Fruit fly (Drosophila melanogaster) whole organism, embryonic: ENCODE results near the gene CG15286.

Experiments used
- ATbp ChIP-seq: fragments of 200-800 bp; sonication (Bioruptor generic); optimal IDR thresholded peaks from 2 replicates; lab custom pipeline; 2017; ENCODE audit warnings: missing biosample characterization, mild to moderate bottlenecking, missing genetic modification characterization, missing genetic modification reagents
- Awh ChIP-seq: fragments of 200-800 bp; sonication (Bioruptor generic); IDR thresholded peaks from 2 replicates; pipeline ENCODE4, ENCODE4 v1.3.6; 2022; ENCODE audit warnings: missing biosample characterization, missing genetic modification characterization
- BtbVII ChIP-seq: fragments of 200-800 bp; sonication (Bioruptor generic); optimal IDR thresholded peaks from 3 replicates; lab custom pipeline; 2017; ENCODE audit warnings: missing biosample characterization, mild to moderate bottlenecking, missing genetic modification characterization
- CG1024 ChIP-seq: fragments of 200-800 bp; sonication (Bioruptor generic); IDR thresholded peaks from 2 replicates; pipeline ENCODE4 v1.3.6; 2022; ENCODE audit warnings: missing biosample characterization, missing genetic modification characterization
- CG10959 ChIP-seq: fragments of 200-800 bp; sonication (Bioruptor generic); IDR thresholded peaks from 2 replicates; pipeline ENCODE4 v1.3.6; 2022; ENCODE audit warnings: missing biosample characterization, missing genetic modification characterization
- CG11456 ChIP-seq: fragments of 200-800 bp; sonication (Bioruptor generic); IDR thresholded peaks from 3 replicates; pipeline ENCODE4 v1.3.6; 2022; ENCODE audit warnings: missing biosample characterization, missing genetic modification characterization
- CG11504 ChIP-seq: fragments of 200-800 bp; sonication (Bioruptor generic); optimal IDR thresholded peaks from 3 replicates; lab custom pipeline; 2019; ENCODE audit warnings: missing biosample characterization, mild to moderate bottlenecking, missing genetic modification characterization, moderate library complexity
- CG12236 ChIP-seq: fragments of 200-800 bp; sonication (Bioruptor generic); optimal IDR thresholded peaks from 2 replicates; lab custom pipeline; 2016; ENCODE audit warnings: missing biosample characterization, missing genetic modification characterization
- CG14014 ChIP-seq: fragments of 200-800 bp; sonication (Bioruptor generic); IDR thresholded peaks from 2 replicates; pipeline ENCODE4 v1.3.6; 2022; ENCODE audit warnings: missing biosample characterization, missing genetic modification characterization
- CG14965 ChIP-seq: fragments of 200-800 bp; sonication (Bioruptor generic); optimal IDR thresholded peaks from 2 replicates; lab custom pipeline; 2016; ENCODE audit warnings: missing biosample characterization, missing genetic modification characterization, borderline replicate concordance
- CG17829 ChIP-seq: fragments of 200-800 bp; optimal IDR thresholded peaks from 2 replicates; lab custom pipeline; 2019; ENCODE audit warnings: missing biosample characterization, mild to moderate bottlenecking, missing genetic modification characterization, moderate library complexity
- CG18011 ChIP-seq: fragments of 200-800 bp; sonication (Bioruptor generic); optimal IDR thresholded peaks from 2 replicates; lab custom pipeline; 2017; ENCODE audit warnings: missing biosample characterization, missing genetic modification characterization, mild to moderate bottlenecking, moderate library complexity, missing genotype
- CG2199 ChIP-seq: fragments of 200-800 bp; sonication (Bioruptor generic); IDR thresholded peaks from 3 replicates; pipeline ENCODE4 v1.3.6; 2022; ENCODE audit warnings: missing biosample characterization, missing genetic modification characterization
- CG3065 ChIP-seq: fragments of 200-800 bp; sonication (Bioruptor generic); optimal IDR thresholded peaks from 2 replicates; lab custom pipeline; 2016; ENCODE audit warnings: missing biosample characterization, missing genetic modification characterization
- CG31224 ChIP-seq: fragments of 200-800 bp; sonication (Bioruptor generic); IDR thresholded peaks from 2 replicates; pipeline ENCODE4 v1.3.6; 2022; ENCODE audit warnings: missing biosample characterization, missing genetic modification characterization
- CG33557 ChIP-seq: fragments of 200-800 bp; sonication (Bioruptor generic); optimal IDR thresholded peaks from 2 replicates; lab custom pipeline; 2019; ENCODE audit warnings: missing biosample characterization, mild to moderate bottlenecking, missing genetic modification characterization, moderate library complexity
- CG3407 ChIP-seq: fragments of 200-800 bp; sonication (Bioruptor generic); optimal IDR thresholded peaks from 2 replicates; lab custom pipeline; 2018; ENCODE audit warnings: missing biosample characterization, mild to moderate bottlenecking, missing genetic modification characterization
- CG34422 ChIP-seq: fragments of 200-800 bp; sonication (Bioruptor generic); IDR thresholded peaks from 3 replicates; pipeline ENCODE4 v1.3.6; 2022; ENCODE audit warnings: missing biosample characterization, missing genetic modification characterization
- CG3726 ChIP-seq: fragments of 200-800 bp; sonication (Bioruptor generic); IDR thresholded peaks from 3 replicates; pipeline ENCODE4, ENCODE4 v1.3.6; 2022; ENCODE audit warnings: missing biosample characterization, missing genetic modification characterization
- CG43689 ChIP-seq: fragments of 200-800 bp; sonication (Bioruptor generic); IDR thresholded peaks from 2 replicates; pipeline ENCODE4 v1.3.6; 2022; ENCODE audit warnings: missing biosample characterization, missing genetic modification characterization
- CG5953 ChIP-seq: fragments of 200-800 bp; sonication (Bioruptor generic); IDR thresholded peaks from 2 replicates; pipeline ENCODE4 v1.3.6; 2022; ENCODE audit warnings: missing biosample characterization, missing genetic modification characterization
- CG6854 ChIP-seq: fragments of 200-800 bp; sonication (Bioruptor generic); optimal IDR thresholded peaks from 3 replicates; lab custom pipeline; 2017; ENCODE audit warnings: missing biosample characterization, mild to moderate bottlenecking, missing genetic modification characterization
- CG7372 ChIP-seq: fragments of 200-800 bp; sonication (Bioruptor generic); IDR thresholded peaks from 2 replicates; pipeline ENCODE4 v1.3.6; 2022; ENCODE audit warnings: missing biosample characterization, missing genetic modification characterization
- CG7963 ChIP-seq: fragments of 200-800 bp; sonication (Bioruptor generic); IDR thresholded peaks from 3 replicates; pipeline ENCODE4 v1.3.6; 2022; ENCODE audit warnings: missing biosample characterization, missing genetic modification characterization; ENCODE audit not compliant: partially characterized antibody
- CG8281 ChIP-seq: fragments of 200-800 bp; sonication (Bioruptor generic); optimal IDR thresholded peaks from 2 replicates; lab custom pipeline; 2018; ENCODE audit warnings: missing biosample characterization, mild to moderate bottlenecking, missing genetic modification characterization, moderate library complexity
- CG8290 ChIP-seq, 3 experiments: fragments of 200-800 bp; sonication (Bioruptor generic); optimal IDR thresholded peaks; 2 replicates each; lab custom pipeline; 2016 to 2019; ENCODE audit warnings: missing biosample characterization in 3 of 3, missing genetic modification characterization in 3 of 3, mild to moderate bottlenecking in 2 of 3, moderate library complexity in 1 of 3
- CG9797 ChIP-seq: fragments of 200-800 bp; sonication (Bioruptor generic); optimal IDR thresholded peaks from 3 replicates; lab custom pipeline; 2018; ENCODE audit warnings: missing biosample characterization, mild to moderate bottlenecking, missing genetic modification characterization
- CG9932 ChIP-seq: fragments of 200-800 bp; sonication (Bioruptor generic); IDR thresholded peaks from 2 replicates; pipeline ENCODE4 v1.3.6; 2022; ENCODE audit warnings: missing biosample characterization, missing genetic modification characterization
- HLHmδ ChIP-seq: fragments of 200-800 bp; sonication (Bioruptor generic); optimal IDR thresholded peaks from 2 replicates; lab custom pipeline; 2018; ENCODE audit warnings: missing biosample characterization, mild to moderate bottlenecking, missing genetic modification characterization, moderate library complexity
- MTF-1 ChIP-seq: fragments of 200-800 bp; sonication (Bioruptor generic); optimal IDR thresholded peaks from 2 replicates; lab custom pipeline; 2018; ENCODE audit warnings: missing biosample characterization, mild to moderate bottlenecking, missing genetic modification characterization, borderline replicate concordance
- Rfx ChIP-seq: fragments of 200-800 bp; sonication (Bioruptor generic); IDR thresholded peaks from 2 replicates; pipeline ENCODE4 v1.3.6; 2022; ENCODE audit warnings: missing biosample characterization, missing genetic modification characterization
- Sox102F ChIP-seq: fragments of 200-800 bp; sonication (Bioruptor generic); optimal IDR thresholded peaks from 2 replicates; lab custom pipeline; 2018; ENCODE audit warnings: missing biosample characterization, mild to moderate bottlenecking, missing genetic modification characterization, moderate library complexity
- Spps ChIP-seq: fragments of 200-800 bp; sonication (Bioruptor generic); optimal IDR thresholded peaks from 2 replicates; lab custom pipeline; 2018; ENCODE audit warnings: missing biosample characterization, mild to moderate bottlenecking, missing genetic modification characterization
- Taf1 ChIP-seq: fragments of 200-800 bp; sonication (Bioruptor generic); IDR thresholded peaks from 2 replicates; pipeline ENCODE4 v1.3.6; 2022; ENCODE audit warnings: missing biosample characterization, missing genetic modification characterization
- bsh ChIP-seq, 2 experiments: fragments of 200-800 bp; sonication (Bioruptor generic); optimal IDR thresholded peaks; 2 replicates each; lab custom pipeline; 2017 to 2018; ENCODE audit warnings: mild to moderate bottlenecking in 2 of 2, missing biosample characterization in 2 of 2, missing genetic modification characterization in 2 of 2, moderate library complexity in 1 of 2
- caup ChIP-seq: fragments of 200-800 bp; sonication (Bioruptor generic); optimal IDR thresholded peaks from 3 replicates; lab custom pipeline; 2017; ENCODE audit warnings: missing biosample characterization, mild to moderate bottlenecking, missing genetic modification characterization, moderate library complexity; ENCODE audit not compliant: severe bottlenecking
- dysf ChIP-seq: fragments of 200-800 bp; sonication (Bioruptor generic); IDR thresholded peaks from 3 replicates; pipeline ENCODE4 v1.3.6; 2022; ENCODE audit warnings: missing biosample characterization, missing genetic modification characterization
- fd64A ChIP-seq: fragments of 200-800 bp; sonication (Bioruptor generic); optimal IDR thresholded peaks from 3 replicates; lab custom pipeline; 2018; ENCODE audit warnings: missing biosample characterization, mild to moderate bottlenecking, missing genetic modification characterization
- ftz-f1 ChIP-seq: fragments of 200-800 bp; sonication (Bioruptor generic); optimal IDR thresholded peaks from 2 replicates; lab custom pipeline; 2016; ENCODE audit warnings: missing biosample characterization, missing genetic modification characterization
- gro ChIP-seq: fragments of 200-800 bp; sonication (Bioruptor generic); optimal IDR thresholded peaks from 2 replicates; lab custom pipeline; 2016; ENCODE audit warnings: missing biosample characterization, missing genetic modification characterization
- insv ChIP-seq, 2 experiments: fragments of 200-800 bp; sonication (Bioruptor generic); optimal IDR thresholded peaks; 3 replicates each; lab custom pipeline; 2016 to 2018; ENCODE audit warnings: missing biosample characterization in 2 of 2, missing genetic modification characterization in 2 of 2
- ken ChIP-seq: fragments of 200-800 bp; sonication (Bioruptor generic); IDR thresholded peaks from 3 replicates; pipeline ENCODE4 v1.3.6; 2022; ENCODE audit warnings: missing biosample characterization, missing genetic modification characterization
- lov ChIP-seq, 2 experiments: fragments of 200-800 bp in 1 of 2; fragments of >200 bp in 1 of 2; sonication (Bioruptor generic) in 1 of 2; IDR thresholded peaks in 1 of 2; optimal IDR thresholded peaks in 1 of 2; 2 replicates in 1 of 2; 3 replicates in 1 of 2; pipeline versions ENCODE4 v1.3.6 to Lab custom; 2017 to 2022; ENCODE audit warnings: missing biosample characterization in 1 of 2, missing genetic modification characterization in 1 of 2
- pfk ChIP-seq: fragments of 200-800 bp; sonication (Bioruptor generic); optimal IDR thresholded peaks from 2 replicates; lab custom pipeline; 2018; ENCODE audit warnings: missing biosample characterization, mild to moderate bottlenecking, missing genetic modification characterization, moderate library complexity
- rib ChIP-seq: fragments of 200-800 bp; sonication (Bioruptor generic); IDR thresholded peaks from 2 replicates; pipeline ENCODE4 v1.3.6; 2022; ENCODE audit warnings: missing biosample characterization, missing genetic modification characterization
- sens ChIP-seq: fragments of 200-800 bp; sonication (Bioruptor generic); peaks from one replicate; lab custom pipeline; 2016; ENCODE audit warnings: missing biosample characterization, missing genetic modification characterization
- slbo ChIP-seq: fragments of 200-800 bp; sonication (Bioruptor generic); IDR thresholded peaks from 2 replicates; pipeline ENCODE4 v1.3.6; 2022; ENCODE audit warnings: missing biosample characterization, missing genetic modification characterization
- stwl ChIP-seq: fragments of 200-800 bp; sonication (Bioruptor generic); optimal IDR thresholded peaks from 3 replicates; lab custom pipeline; 2018; ENCODE audit warnings: missing biosample characterization, mild to moderate bottlenecking, missing genetic modification characterization, moderate library complexity
- trh ChIP-seq: fragments of 200-800 bp; sonication (Bioruptor generic); optimal IDR thresholded peaks from 2 replicates; lab custom pipeline; 2016; ENCODE audit warnings: missing biosample characterization, missing genetic modification characterization
- wek ChIP-seq: fragments of 200-800 bp; sonication (Bioruptor generic); optimal IDR thresholded peaks from 3 replicates; lab custom pipeline; 2018; ENCODE audit warnings: missing biosample characterization, mild to moderate bottlenecking, missing genetic modification characterization, moderate library complexity

CG15286 gene

dm6 chr2L:14308232-14308631 is 29.8 kb upstream of the CG15286 start:
- 0 out of 3 replicates have a peak, but pooled peaks have one; percentile 11 for TF ChIP-seq dysf (GFP tag; lab: Robert Waterston, UW)
- no peak for TF ChIP-seq insv (GFP tag; optimal IDR thresholded peaks at IDR 0.05; lab: Kevin White, UChicago)
- TF ChIP-seq slbo (GFP tag; lab: Robert Waterston, UW), result 0 out of 2 replicates have a peak, but pooled peaks have one; percentile 19
- peak; percentile 32; the same call in 1 of the 2 replicates for TF ChIP-seq Awh (GFP tag; lab: Robert Waterston, UW)
- TF ChIP-seq CG1024 (GFP tag; lab: Robert Waterston, UW), result peak; percentile 31; the same call in 1 of the 2 replicates
- TF ChIP-seq CG6854 (GFP tag; lab: Kevin White, UChicago), result no peak
- no peak for TF ChIP-seq Taf1 (GFP tag; lab: Robert Waterston, UW)
- TF ChIP-seq CG3407 (GFP tag; lab: Kevin White, UChicago), result peak; percentile 3
- no peak for TF ChIP-seq BtbVII (GFP tag; lab: Kevin White, UChicago)
- no peak for TF ChIP-seq rib (GFP tag; lab: Robert Waterston, UW)
- no peak for TF ChIP-seq CG7963 (GFP tag; lab: Robert Waterston, UW)
- no peak for TF ChIP-seq ken (GFP tag; lab: Robert Waterston, UW)
- TF ChIP-seq CG9797 (GFP tag; lab: Kevin White, UChicago), result no peak
- TF ChIP-seq pfk (GFP tag; lab: Kevin White, UChicago), result no peak
- no peak for TF ChIP-seq Rfx (GFP tag; lab: Robert Waterston, UW)
- peak; percentile 22 for TF ChIP-seq CG33557 (GFP tag; lab: Kevin White, UChicago)
- peak; percentile 1 for TF ChIP-seq wek (GFP tag; lab: Kevin White, UChicago)
- TF ChIP-seq CG10959 (GFP tag; lab: Robert Waterston, UW), result no peak
- TF ChIP-seq CG7372 (GFP tag; lab: Robert Waterston, UW), result no peak
- no peak; the same call in 1 of the 2 replicates for TF ChIP-seq CG14014
- TF ChIP-seq CG9932 (GFP tag; lab: Robert Waterston, UW), result no peak
- TF ChIP-seq caup (GFP tag; lab: Kevin White, UChicago), result no peak
- TF ChIP-seq ATbp (GFP tag; lab: Kevin White, UChicago), result peak; percentile 41
- no peak for TF ChIP-seq trh (GFP tag; lab: Kevin White, UChicago)
- peak; percentile 22 for TF ChIP-seq CG18011 (GFP tag; lab: Kevin White, UChicago)
- peak; percentile 1 for TF ChIP-seq MTF-1 (GFP tag; lab: Kevin White, UChicago)
- no peak for TF ChIP-seq CG12236
- TF ChIP-seq CG8281 (tag; lab: Kevin White, UChicago), result no peak
- 0 out of 3 replicates have a peak, but pooled peaks have one; percentile 10 for TF ChIP-seq CG2199
- no peak for TF ChIP-seq CG17829 (tag; lab: Kevin White, UChicago)
- no peak for TF ChIP-seq CG14965 (GFP tag; lab: Kevin White, UChicago)
- no peak for TF ChIP-seq CG34422 (GFP tag; lab: Robert Waterston, UW)
- no peak for TF ChIP-seq fd64A
- TF ChIP-seq sens (GFP tag; lab: Kevin White, UChicago), result peak; percentile 60
- TF ChIP-seq CG11456, result no peak
- no peak for TF ChIP-seq CG3726
- TF ChIP-seq lov (optimal IDR thresholded peaks at IDR 0.05; lab: Kevin White, UChicago), result no peak
- 0 out of 3 replicates have a peak, but pooled peaks have one; percentile 5 for TF ChIP-seq lov (GFP tag; IDR thresholded peaks at IDR 0.05; lab: Robert Waterston, UW)
- TF ChIP-seq CG31224, result no peak
- TF ChIP-seq bsh (GFP tag; optimal IDR thresholded peaks at IDR 0.05; lab: Kevin White, UChicago), result peak in 1 of 2 experiments; percentile 6
- no peak for TF ChIP-seq CG3065
- TF ChIP-seq CG43689 (GFP tag; lab: Robert Waterston, UW), result no peak
- TF ChIP-seq stwl (tag; lab: Kevin White, UChicago), result peak; percentile 8
- no peak for TF ChIP-seq Spps (tag; lab: Kevin White, UChicago)
- TF ChIP-seq CG11504 (tag; lab: Kevin White, UChicago), result peak; percentile 94
- TF ChIP-seq gro, result no peak
- no peak for TF ChIP-seq ftz-f1 (GFP tag; lab: Kevin White, UChicago)
- TF ChIP-seq Sox102F (GFP tag; lab: Kevin White, UChicago), result no peak
- no peak for TF ChIP-seq CG8290 (GFP tag; optimal IDR thresholded peaks at IDR 0.05; lab: Kevin White, UChicago)
- TF ChIP-seq CG8290 (tag; optimal IDR thresholded peaks at IDR 0.05; lab: Kevin White, UChicago), result no peak
- TF ChIP-seq HLHmδ (GFP tag; lab: Kevin White, UChicago), result peak; percentile 10
- peak; percentile 71 for TF ChIP-seq CG5953 (GFP tag; lab: Robert Waterston, UW)
